Worm (Caenorhabditis elegans): Measurements from ENCODE around the gene spr-3.

spr-3 gene

ce11 chrX:4504108-4504668 is 9.7 kb upstream of the spr-3 start, which contains the start of gene dgk-2:
Gene dgk-2, minus strand, starts transcription at chrX:4504388.
- no peak for TF ChIP-seq zfp-2 (tag; optimal IDR thresholded peaks at IDR 0.05)
- no peak for TF ChIP-seq nhr-25 (tag; optimal IDR thresholded peaks at IDR 0.05; ENCODE audit: borderline replicate concordance, insufficient read depth)
- peak; percentile 52 for TF ChIP-seq hlh-11 (tag; optimal IDR thresholded peaks at IDR 0.05)
- TF ChIP-seq nhr-102 (tag; optimal IDR thresholded peaks at IDR 0.05) = no peak
- TF ChIP-seq nhr-28 (tag; optimal IDR thresholded peaks at IDR 0.05) = peak; percentile 22
- TF ChIP-seq dmd-6 (GFP tag; IDR thresholded peaks at IDR 0.05) = peak; percentile 25; the same call in 1 of the 2 replicates
- TF ChIP-seq mdl-1 (tag; optimal IDR thresholded peaks at IDR 0.05) = peak; percentile 33 to 83
- TF ChIP-seq R02D3.7 (tag; optimal IDR thresholded peaks at IDR 0.05) = no peak
- TF ChIP-seq mxl-2 (GFP tag; conservative IDR thresholded peaks at IDR 0.05) = no peak
- no peak for TF ChIP-seq daf-16 (GFP tag; optimal IDR thresholded peaks at IDR 0.05)
- TF ChIP-seq daf-16 (tag; optimal IDR thresholded peaks at IDR 0.05) = peak; percentile 52
- TF ChIP-seq attf-4 (tag; optimal IDR thresholded peaks at IDR 0.05) = no peak
- no peak for TF ChIP-seq nhr-11 (tag; optimal IDR thresholded peaks at IDR 0.05)
- TF ChIP-seq nhr-6 (tag; optimal IDR thresholded peaks at IDR 0.05) = no peak
- TF ChIP-seq lir-3 (tag; optimal IDR thresholded peaks at IDR 0.05) = no peak
- no peak for TF ChIP-seq spr-3 (GFP tag; optimal IDR thresholded peaks at IDR 0.05)
- peak in 1 of 2 experiments; percentile 93 for TF ChIP-seq unc-62 (GFP tag; optimal IDR thresholded peaks at IDR 0.05 in 1 of 2)
- no peak for TF ChIP-seq unc-62 (tag; optimal IDR thresholded peaks at IDR 0.05)
- no peak for TF ChIP-seq fkh-10 (GFP tag; optimal IDR thresholded peaks at IDR 0.05)
- TF ChIP-seq ctbp-1 (GFP tag; IDR thresholded peaks at IDR 0.05) = no peak
- no peak for TF ChIP-seq nhr-76 (tag; optimal IDR thresholded peaks at IDR 0.05)
- TF ChIP-seq pha-4 (GFP tag; IDR thresholded peaks at IDR 0.05) = no peak
- no peak for TF ChIP-seq pha-4 (tag; optimal IDR thresholded peaks at IDR 0.05)
- no peak for TF ChIP-seq Y75B8A.6 (GFP tag; IDR thresholded peaks at IDR 0.05)
- TF ChIP-seq ZK546.5 (tag; optimal IDR thresholded peaks at IDR 0.05) = no peak
- peak in 1 of 2 experiments; percentile 3 for TF ChIP-seq hif-1 (tag; optimal IDR thresholded peaks at IDR 0.05)
- no peak for TF ChIP-seq duxl-1 (tag; optimal IDR thresholded peaks at IDR 0.05; ENCODE audit: poor library complexity)
- TF ChIP-seq daf-19 (GFP tag; conservative IDR thresholded peaks at IDR 0.05) = 0 out of 2 replicates have a peak, but pooled peaks have one; percentile 20
- TF ChIP-seq sdz-12 (GFP tag; optimal IDR thresholded peaks at IDR 0.05) = no peak
- TF ChIP-seq lin-29 (GFP tag; IDR thresholded peaks at IDR 0.05) = no peak
- no peak for TF ChIP-seq F26F4.8 (GFP tag; conservative IDR thresholded peaks at IDR 0.05)
- TF ChIP-seq unc-39 (tag; optimal IDR thresholded peaks at IDR 0.05) = no peak
- TF ChIP-seq mes-2 (tag; optimal IDR thresholded peaks at IDR 0.05; ENCODE audit: poor library complexity, severe bottlenecking) = no peak
- peak; percentile 15 for TF ChIP-seq mep-1 (tag; optimal IDR thresholded peaks at IDR 0.05)
- no peak for TF ChIP-seq tra-1 (GFP tag; IDR thresholded peaks at IDR 0.05)
- TF ChIP-seq T20F7.1 (GFP tag; optimal IDR thresholded peaks at IDR 0.05) = no peak
- no peak for TF ChIP-seq nhr-77 (tag; optimal IDR thresholded peaks at IDR 0.05)
- no peak for TF ChIP-seq ceh-28 (tag; optimal IDR thresholded peaks at IDR 0.05)
- TF ChIP-seq fos-1 (tag; optimal IDR thresholded peaks at IDR 0.05) = no peak
- no peak for TF ChIP-seq madf-9 (GFP tag; conservative IDR thresholded peaks at IDR 0.05)
- TF ChIP-seq nhr-237 (tag; optimal IDR thresholded peaks at IDR 0.05) = no peak
- TF ChIP-seq hlh-30 (tag; optimal IDR thresholded peaks at IDR 0.05; ENCODE audit: insufficient read depth) = peak; percentile 80
- peak; percentile 88 for TF ChIP-seq mxl-3 (GFP tag; optimal IDR thresholded peaks at IDR 0.05)
- no peak for TF ChIP-seq snpc-4 (tag; optimal IDR thresholded peaks at IDR 0.05)
- TF ChIP-seq ceh-62 (tag; optimal IDR thresholded peaks at IDR 0.05) = no peak
- no peak for TF ChIP-seq daf-12 (tag; optimal IDR thresholded peaks at IDR 0.05)
- no peak for TF ChIP-seq gei-8 (GFP tag; optimal IDR thresholded peaks at IDR 0.05)
- no peak for TF ChIP-seq ceh-44 (GFP tag; IDR thresholded peaks at IDR 0.05)

Data from whole organism, L4 larva.